Fruit fly (Drosophila melanogaster) whole organism, embryonic: Measurements from ENCODE around the gene beta4GalNAcTB.

Experiments
- BtbVII ChIP-seq: fragments of 200-800 bp; sonication (Bioruptor generic); optimal IDR thresholded peaks from 3 replicates; lab custom pipeline; 2017; ENCODE audit warnings: missing biosample characterization, mild to moderate bottlenecking, missing genetic modification characterization
- CG10147 ChIP-seq: fragments of 200-800 bp; sonication (Bioruptor generic); optimal IDR thresholded peaks from 2 replicates; lab custom pipeline; 2019; ENCODE audit warnings: missing biosample characterization, mild to moderate bottlenecking, missing genetic modification characterization, moderate library complexity
- CG10274 ChIP-seq: fragments of 200-800 bp; sonication (Bioruptor generic); optimal IDR thresholded peaks from 3 replicates; lab custom pipeline; 2017; ENCODE audit warnings: missing biosample characterization, mild to moderate bottlenecking, missing genetic modification characterization
- CG10431 ChIP-seq: fragments of 200-800 bp; sonication (Bioruptor generic); optimal IDR thresholded peaks from 3 replicates; lab custom pipeline; 2018; ENCODE audit warnings: missing biosample characterization, mild to moderate bottlenecking, missing genetic modification characterization
- CG11504 ChIP-seq: fragments of 200-800 bp; sonication (Bioruptor generic); optimal IDR thresholded peaks from 3 replicates; lab custom pipeline; 2019; ENCODE audit warnings: missing biosample characterization, mild to moderate bottlenecking, missing genetic modification characterization, moderate library complexity
- CG12104 ChIP-seq: fragments of 200-800 bp; sonication (Bioruptor generic); optimal IDR thresholded peaks from 3 replicates; lab custom pipeline; 2016; ENCODE audit warnings: missing biosample characterization, missing genetic modification characterization
- CG12219 ChIP-seq: fragments of 200-800 bp; sonication (Bioruptor generic); optimal IDR thresholded peaks from 3 replicates; lab custom pipeline; 2018; ENCODE audit warnings: missing biosample characterization, mild to moderate bottlenecking, missing genetic modification characterization
- CG14965 ChIP-seq: fragments of 200-800 bp; sonication (Bioruptor generic); optimal IDR thresholded peaks from 2 replicates; lab custom pipeline; 2016; ENCODE audit warnings: missing biosample characterization, missing genetic modification characterization, borderline replicate concordance
- CG16813 ChIP-seq: fragments of 200-800 bp; sonication (Bioruptor generic); IDR thresholded peaks from 3 replicates; pipeline ENCODE4 v1.3.6; 2022; ENCODE audit warnings: missing biosample characterization, missing genetic modification characterization; ENCODE audit not compliant: partially characterized antibody
- CG2678 ChIP-seq: fragments of 200-800 bp; sonication (Bioruptor generic); optimal IDR thresholded peaks from 3 replicates; lab custom pipeline; 2019; ENCODE audit warnings: missing biosample characterization, mild to moderate bottlenecking, missing genetic modification characterization, moderate library complexity
- CG30431 ChIP-seq: fragments of 200-800 bp; sonication (Bioruptor generic); optimal IDR thresholded peaks from 2 replicates; lab custom pipeline; 2017; ENCODE audit warnings: missing biosample characterization, missing genetic modification characterization
- CG32532 ChIP-seq: fragments of 200-800 bp; sonication (Bioruptor generic); IDR thresholded peaks from 2 replicates; pipeline ENCODE4 v1.3.6; 2022; ENCODE audit warnings: missing biosample characterization, missing genetic modification characterization
- CG3407 ChIP-seq: fragments of 200-800 bp; sonication (Bioruptor generic); optimal IDR thresholded peaks from 2 replicates; lab custom pipeline; 2018; ENCODE audit warnings: missing biosample characterization, mild to moderate bottlenecking, missing genetic modification characterization
- CG34422 ChIP-seq: fragments of 200-800 bp; sonication (Bioruptor generic); IDR thresholded peaks from 3 replicates; pipeline ENCODE4 v1.3.6; 2022; ENCODE audit warnings: missing biosample characterization, missing genetic modification characterization
- CG43689 ChIP-seq: fragments of 200-800 bp; sonication (Bioruptor generic); IDR thresholded peaks from 2 replicates; pipeline ENCODE4 v1.3.6; 2022; ENCODE audit warnings: missing biosample characterization, missing genetic modification characterization
- CG7357 ChIP-seq: fragments of 200-800 bp; sonication (Bioruptor generic); IDR thresholded peaks from 3 replicates; pipeline ENCODE4 v1.3.6; 2022; ENCODE audit warnings: missing biosample characterization, missing genetic modification characterization
- CG8359 ChIP-seq: fragments of 200-800 bp; sonication (Bioruptor generic); optimal IDR thresholded peaks from 2 replicates; lab custom pipeline; 2017; ENCODE audit warnings: missing biosample characterization, mild to moderate bottlenecking, missing genetic modification characterization, borderline replicate concordance
- CG9609 ChIP-seq: fragments of 200-800 bp; sonication (Bioruptor generic); optimal IDR thresholded peaks from 3 replicates; lab custom pipeline; 2016; ENCODE audit warnings: missing biosample characterization, missing genetic modification characterization
- CG9932 ChIP-seq: fragments of 200-800 bp; sonication (Bioruptor generic); IDR thresholded peaks from 2 replicates; pipeline ENCODE4 v1.3.6; 2022; ENCODE audit warnings: missing biosample characterization, missing genetic modification characterization
- Deaf1 ChIP-seq: fragments of 200-800 bp; optimal IDR thresholded peaks from 3 replicates; lab custom pipeline; 2019; ENCODE audit warnings: missing biosample characterization, mild to moderate bottlenecking, missing genetic modification characterization, moderate library complexity
- H15 ChIP-seq: fragments of 200-800 bp; sonication (Bioruptor generic); IDR thresholded peaks from 3 replicates; pipeline ENCODE4 v1.3.6; 2022; ENCODE audit warnings: missing biosample characterization, missing genetic modification characterization
- HHEX ChIP-seq: fragments of 200-800 bp; sonication (Bioruptor generic); optimal IDR thresholded peaks from 3 replicates; lab custom pipeline; 2017; ENCODE audit warnings: missing biosample characterization, mild to moderate bottlenecking, missing genetic modification characterization, missing genetic modification reagents
- PHDP ChIP-seq: fragments of 200-800 bp; sonication (Bioruptor generic); optimal IDR thresholded peaks from 3 replicates; lab custom pipeline; 2018; ENCODE audit warnings: missing biosample characterization, mild to moderate bottlenecking, missing genetic modification characterization, moderate library complexity
- Ptx1 ChIP-seq: fragments of 200-800 bp; sonication (Bioruptor generic); IDR thresholded peaks from 2 replicates; pipeline ENCODE4 v1.3.6; 2022; ENCODE audit warnings: missing biosample characterization, missing genetic modification characterization
- Tbp ChIP-seq: fragments of >200 bp; optimal IDR thresholded peaks from 2 replicates; lab custom pipeline; 2018; ENCODE audit warnings: missing biosample characterization, missing genetic modification characterization
- Vsx1 ChIP-seq: fragments of 200-800 bp; sonication (Bioruptor generic); optimal IDR thresholded peaks from 2 replicates; lab custom pipeline; 2017; ENCODE audit warnings: missing biosample characterization, mild to moderate bottlenecking, missing genetic modification characterization, missing genetic modification reagents
- ac ChIP-seq: fragments of 200-800 bp; sonication (Bioruptor generic); optimal IDR thresholded peaks from 3 replicates; lab custom pipeline; 2017; ENCODE audit warnings: missing biosample characterization, mild to moderate bottlenecking, missing genetic modification characterization
- amos ChIP-seq: fragments of 200-800 bp; sonication (Bioruptor generic); IDR thresholded peaks from 2 replicates; pipeline ENCODE4 v1.3.6; 2022; ENCODE audit warnings: missing biosample characterization, missing genetic modification characterization; ENCODE audit not compliant: partially characterized antibody
- ara ChIP-seq: fragments of 200-800 bp; sonication (Bioruptor generic); IDR thresholded peaks from 2 replicates; pipeline ENCODE4 v1.3.6; 2022; ENCODE audit warnings: missing biosample characterization, missing genetic modification characterization
- ash1 ChIP-seq: fragments of 200-800 bp; sonication (Bioruptor generic); optimal IDR thresholded peaks from 2 replicates; lab custom pipeline; 2018; ENCODE audit warnings: missing biosample characterization, mild to moderate bottlenecking, missing genetic modification characterization
- ato ChIP-seq: fragments of 200-800 bp; sonication (Bioruptor generic); IDR thresholded peaks from 2 replicates; pipeline ENCODE4 v1.3.6; 2022; ENCODE audit warnings: missing biosample characterization, missing genetic modification characterization; ENCODE audit not compliant: partially characterized antibody
- crol ChIP-seq: fragments of 200-800 bp; sonication (Bioruptor generic); IDR thresholded peaks from 2 replicates; pipeline ENCODE4 v1.3.6; 2022; ENCODE audit warnings: missing biosample characterization, missing genetic modification characterization
- fd3F ChIP-seq: fragments of 200-800 bp; sonication (Bioruptor generic); optimal IDR thresholded peaks from 2 replicates; lab custom pipeline; 2018; ENCODE audit warnings: missing biosample characterization, mild to moderate bottlenecking, missing genetic modification characterization, moderate library complexity
- fd64A ChIP-seq: fragments of 200-800 bp; sonication (Bioruptor generic); optimal IDR thresholded peaks from 3 replicates; lab custom pipeline; 2018; ENCODE audit warnings: missing biosample characterization, mild to moderate bottlenecking, missing genetic modification characterization
- ftz-f1 ChIP-seq: fragments of 200-800 bp; sonication (Bioruptor generic); optimal IDR thresholded peaks from 2 replicates; lab custom pipeline; 2016; ENCODE audit warnings: missing biosample characterization, missing genetic modification characterization
- grn ChIP-seq: fragments of 200-800 bp; sonication (Bioruptor generic); optimal IDR thresholded peaks from 3 replicates; lab custom pipeline; 2017; ENCODE audit warnings: missing biosample characterization, missing genetic modification characterization
- gsb ChIP-seq: fragments of 200-800 bp; sonication (Bioruptor generic); IDR thresholded peaks from 2 replicates; pipeline ENCODE4 v1.3.6; 2022; ENCODE audit warnings: missing biosample characterization, missing genetic modification characterization
- gt ChIP-seq: fragments of 200-800 bp; sonication (Bioruptor generic); IDR thresholded peaks from 2 replicates; pipeline ENCODE4 v1.3.6; 2022; ENCODE audit warnings: missing biosample characterization, missing genetic modification characterization
- h ChIP-seq: fragments of >200 bp; optimal IDR thresholded peaks from 2 replicates; lab custom pipeline; 2017
- hb ChIP-seq: fragments of 200-800 bp; sonication (Bioruptor generic); IDR thresholded peaks from 3 replicates; pipeline ENCODE4 v1.3.6; 2022; ENCODE audit warnings: missing biosample characterization, missing genetic modification characterization; ENCODE audit not compliant: partially characterized antibody
- jigr1 ChIP-seq: fragments of 200-800 bp; sonication (Bioruptor generic); IDR thresholded peaks from 3 replicates; pipeline ENCODE4 v1.3.6; 2022; ENCODE audit warnings: missing biosample characterization, missing genetic modification characterization
- nmo ChIP-seq: fragments of 200-800 bp; sonication (Bioruptor generic); optimal IDR thresholded peaks from 2 replicates; lab custom pipeline; 2018; ENCODE audit warnings: missing biosample characterization, mild to moderate bottlenecking, missing genetic modification characterization, moderate library complexity
- pfk ChIP-seq: fragments of 200-800 bp; sonication (Bioruptor generic); optimal IDR thresholded peaks from 2 replicates; lab custom pipeline; 2018; ENCODE audit warnings: missing biosample characterization, mild to moderate bottlenecking, missing genetic modification characterization, moderate library complexity
- pnt ChIP-seq: fragments of 200-800 bp; sonication (Bioruptor generic); optimal IDR thresholded peaks from 3 replicates; lab custom pipeline; 2016; ENCODE audit warnings: missing biosample characterization, missing genetic modification characterization
- pros ChIP-seq: fragments of 200-800 bp; sonication (Bioruptor generic); optimal IDR thresholded peaks from 3 replicates; lab custom pipeline; 2019; ENCODE audit warnings: missing biosample characterization, mild to moderate bottlenecking, missing genetic modification characterization, moderate library complexity
- schlank ChIP-seq: fragments of 200-800 bp; sonication (Bioruptor generic); optimal IDR thresholded peaks from 2 replicates; lab custom pipeline; 2018; ENCODE audit warnings: missing biosample characterization, mild to moderate bottlenecking, missing genetic modification characterization
- sens-2 ChIP-seq: fragments of 200-800 bp; sonication (Bioruptor generic); IDR thresholded peaks from 2 replicates; pipeline ENCODE4 v1.3.6; 2022; ENCODE audit warnings: missing biosample characterization, missing genetic modification characterization
- sr ChIP-seq: fragments of 200-800 bp; sonication (Bioruptor generic); IDR thresholded peaks from 3 replicates; pipeline ENCODE4 v1.3.6; 2022; ENCODE audit warnings: missing biosample characterization, missing genetic modification characterization
- trh ChIP-seq: fragments of 200-800 bp; sonication (Bioruptor generic); optimal IDR thresholded peaks from 2 replicates; lab custom pipeline; 2016; ENCODE audit warnings: missing biosample characterization, missing genetic modification characterization
- unpg ChIP-seq: fragments of 200-800 bp; sonication (Bioruptor generic); optimal IDR thresholded peaks from 3 replicates; lab custom pipeline; 2018; ENCODE audit warnings: missing biosample characterization, mild to moderate bottlenecking, missing genetic modification characterization, moderate library complexity
- vvl ChIP-seq: fragments of 200-800 bp; sonication (Bioruptor generic); IDR thresholded peaks from 2 replicates; pipeline ENCODE4 v1.3.6; 2022; ENCODE audit warnings: missing biosample characterization, missing genetic modification characterization

Gene beta4GalNAcTB

DNA sequence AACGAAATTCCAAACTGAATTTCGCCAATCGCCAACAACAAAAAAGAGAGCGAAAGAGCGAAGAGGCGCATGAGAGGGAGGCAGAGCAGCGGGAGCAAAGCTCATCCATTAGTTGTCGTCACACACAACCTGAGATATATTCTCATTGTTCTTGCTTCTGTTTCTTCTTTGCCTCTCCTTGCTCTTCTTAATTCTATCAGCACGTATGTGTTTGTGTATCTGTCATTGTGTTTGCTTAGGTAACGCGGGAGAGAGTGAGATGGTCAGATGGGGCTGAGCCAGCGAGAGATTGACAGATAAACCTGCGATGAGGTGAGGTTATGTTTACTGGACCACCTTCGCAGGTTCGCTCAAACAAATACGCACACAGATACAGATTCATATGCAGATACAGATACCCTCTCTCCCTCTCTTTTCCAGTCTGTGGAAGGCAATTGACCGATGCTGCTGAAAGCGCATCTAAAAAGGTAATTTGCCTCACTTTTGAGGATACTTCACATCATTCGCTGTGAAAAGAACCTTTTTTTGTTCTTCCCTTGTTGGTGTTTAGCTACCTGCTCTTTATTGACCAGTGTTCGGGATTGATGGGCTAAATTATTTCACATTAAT lies 40.3 kb upstream of the beta4GalNAcTB start (continued):
- TF ChIP-seq trh (no peak), sr (GFP tag; lab: Robert Waterston, UW) (no peak), CG14965 (GFP tag; lab: Kevin White, UChicago) (no peak), CG12104 (GFP tag; lab: Kevin White, UChicago) (no peak), CG16813 (GFP tag; lab: Robert Waterston, UW) (no peak), CG30431 (GFP tag; lab: Kevin White, UChicago) (no peak), CG9932 (GFP tag; lab: Robert Waterston, UW) (no peak), CG8359 (GFP tag; lab: Kevin White, UChicago) (no peak), CG10431 (GFP tag; lab: Kevin White, UChicago) (no peak), CG2678 (tag; lab: Kevin White, UChicago) (peak; percentile 10), PHDP (tag; lab: Kevin White, UChicago) (peak; percentile 14), ato (GFP tag; lab: Robert Waterston, UW) (no peak), CG34422 (GFP tag; lab: Robert Waterston, UW) (no peak), CG7357 (GFP tag; lab: Robert Waterston, UW) (no peak), H15 (GFP tag; lab: Robert Waterston, UW) (no peak), CG9609 (no peak), HHEX (peak; percentile 15), fd3F (no peak), CG10147 (GFP tag; lab: Kevin White, UChicago) (no peak), pros (GFP tag; lab: Kevin White, UChicago) (no peak), h (lab: Kevin White, UChicago) (no peak), CG12219 (GFP tag; lab: Kevin White, UChicago) (peak; percentile 6), Deaf1 (no peak), Ptx1 (no peak), grn (GFP tag; lab: Kevin White, UChicago) (peak; percentile 90), ara (GFP tag; lab: Robert Waterston, UW) (no peak), sens-2 (GFP tag; lab: Robert Waterston, UW) (no peak), amos (GFP tag; lab: Robert Waterston, UW) (no peak), gt (GFP tag; lab: Robert Waterston, UW) (no peak), CG32532 (no peak; the same call in 1 of the 2 replicates), hb (no peak), ash1 (GFP tag; lab: Kevin White, UChicago) (no peak), fd64A (GFP tag; lab: Kevin White, UChicago) (no peak), BtbVII (GFP tag; lab: Kevin White, UChicago) (no peak), crol (peak; percentile 75), pfk (no peak), nmo (GFP tag; lab: Kevin White, UChicago) (no peak), Vsx1 (GFP tag; lab: Kevin White, UChicago) (peak; percentile 13), ftz-f1 (GFP tag; lab: Kevin White, UChicago) (no peak), pnt (no peak), gsb (GFP tag; lab: Robert Waterston, UW) (no peak), CG3407 (no peak), CG11504 (tag; lab: Kevin White, UChicago) (no peak), ac (GFP tag; lab: Kevin White, UChicago) (no peak), Tbp (GFP tag; lab: Kevin White, UChicago) (no peak), schlank (tag; lab: Kevin White, UChicago) (no peak), vvl (GFP tag; lab: Robert Waterston, UW) (no peak), unpg (GFP tag; lab: Kevin White, UChicago) (no peak), CG10274 (GFP tag; lab: Kevin White, UChicago) (no peak), CG43689 (GFP tag; lab: Robert Waterston, UW) (no peak), jigr1 (GFP tag; lab: Robert Waterston, UW) (no peak)
